Fruit fly (Drosophila melanogaster) whole organism, prepupa: ENCODE results near the gene Kpc1.

Experiments
- Blimp-1 ChIP-seq: fragments of 200-800 bp; sonication (Bioruptor generic); optimal IDR thresholded peaks from 3 replicates; lab custom pipeline; 2017; ENCODE audit warnings: missing biosample characterization, missing genetic modification characterization, mild to moderate bottlenecking, moderate library complexity, missing genetic modification reagents
- CG10631 ChIP-seq: fragments of 200-800 bp; sonication (Bioruptor generic); optimal IDR thresholded peaks from 2 replicates; lab custom pipeline; 2016; ENCODE audit warnings: missing biosample characterization, missing genetic modification characterization
- CG10669 ChIP-seq: fragments of 200-800 bp; sonication (Bioruptor generic); optimal IDR thresholded peaks from 3 replicates; lab custom pipeline; 2018; ENCODE audit warnings: missing biosample characterization, mild to moderate bottlenecking, missing genetic modification characterization, moderate library complexity
- CG11294 ChIP-seq: fragments of 200-800 bp; sonication (Bioruptor generic); IDR thresholded peaks from 2 replicates; pipeline ENCODE4 v1.3.6; 2022; ENCODE audit warnings: missing biosample characterization, missing genetic modification characterization
- CG11762 ChIP-seq: fragments of 200-800 bp; sonication (Bioruptor generic); optimal IDR thresholded peaks from 3 replicates; lab custom pipeline; 2016; ENCODE audit warnings: missing biosample characterization, missing genetic modification characterization; ENCODE audit not compliant: insufficient read depth
- CG15336 ChIP-seq: fragments of 200-800 bp; sonication (Bioruptor generic); IDR thresholded peaks from 2 replicates; pipeline ENCODE4 v1.3.6; 2022; ENCODE audit warnings: missing biosample characterization, missing genetic modification characterization
- CG1621 ChIP-seq: fragments of 200-800 bp; sonication (Bioruptor generic); optimal IDR thresholded peaks from 3 replicates; lab custom pipeline; 2018; ENCODE audit warnings: missing biosample characterization, mild to moderate bottlenecking, missing genetic modification characterization
- CG31627 ChIP-seq: fragments of 200-800 bp; sonication (Bioruptor generic); optimal IDR thresholded peaks from 3 replicates; lab custom pipeline; 2016; ENCODE audit warnings: missing biosample characterization, missing genetic modification characterization
- CG32006 ChIP-seq: fragments of 200-800 bp; sonication (Bioruptor generic); optimal IDR thresholded peaks from 3 replicates; lab custom pipeline; 2017; ENCODE audit warnings: missing biosample characterization, mild to moderate bottlenecking, missing genetic modification characterization
- CG3919 ChIP-seq: fragments of 200-800 bp; sonication (Bioruptor generic); optimal IDR thresholded peaks from 3 replicates; lab custom pipeline; 2016; ENCODE audit warnings: missing biosample characterization, missing genetic modification characterization
- CG4318 ChIP-seq: fragments of 200-800 bp; sonication (Bioruptor generic); optimal IDR thresholded peaks from 3 replicates; lab custom pipeline; 2017; ENCODE audit warnings: missing biosample characterization, mild to moderate bottlenecking, missing genetic modification characterization
- CG6163 ChIP-seq: fragments of 200-800 bp; sonication (Bioruptor generic); IDR thresholded peaks from 3 replicates; pipeline ENCODE4 v1.3.6; 2022; ENCODE audit warnings: missing biosample characterization, missing genetic modification characterization
- CG6808 ChIP-seq: fragments of 200-800 bp; sonication (Bioruptor generic); optimal IDR thresholded peaks from 3 replicates; lab custom pipeline; 2017; ENCODE audit warnings: missing biosample characterization, missing genetic modification characterization, mild to moderate bottlenecking, moderate library complexity, missing genetic modification reagents
- CG6854 ChIP-seq: fragments of 200-800 bp; sonication (Bioruptor generic); optimal IDR thresholded peaks from 2 replicates; lab custom pipeline; 2017; ENCODE audit warnings: missing biosample characterization, mild to moderate bottlenecking, missing genetic modification characterization
- CG7368 ChIP-seq: fragments of 200-800 bp; sonication (Bioruptor generic); optimal IDR thresholded peaks from 3 replicates; lab custom pipeline; 2016; ENCODE audit warnings: missing biosample characterization, missing genetic modification characterization
- CG8119 ChIP-seq: fragments of 200-800 bp; sonication (Bioruptor generic); IDR thresholded peaks from 3 replicates; pipeline ENCODE4 v1.3.6; 2022; ENCODE audit warnings: missing biosample characterization, missing genetic modification characterization
- CG8319 ChIP-seq: fragments of 200-800 bp; sonication (Bioruptor generic); optimal IDR thresholded peaks from 3 replicates; lab custom pipeline; 2016; ENCODE audit warnings: missing biosample characterization, missing genetic modification characterization
- CG8632 ChIP-seq: fragments of 200-800 bp; sonication (Bioruptor generic); optimal IDR thresholded peaks from 3 replicates; lab custom pipeline; 2016; ENCODE audit warnings: missing biosample characterization, missing genetic modification characterization
- CG9139 ChIP-seq: fragments of 200-800 bp; sonication (Bioruptor generic); optimal IDR thresholded peaks from 3 replicates; lab custom pipeline; 2017; ENCODE audit warnings: missing biosample characterization, mild to moderate bottlenecking, missing genetic modification characterization
- Eip75B ChIP-seq: fragments of 200-800 bp; sonication (Bioruptor generic); optimal IDR thresholded peaks from 3 replicates; lab custom pipeline; 2016; ENCODE audit warnings: missing biosample characterization, missing genetic modification characterization
- Eip78C ChIP-seq: fragments of 200-800 bp; sonication (Bioruptor generic); peaks from one replicate; lab custom pipeline; 2016; ENCODE audit warnings: missing biosample characterization, missing genetic modification characterization
- Eip93F ChIP-seq: fragments of 200-800 bp; sonication (Bioruptor generic); optimal IDR thresholded peaks from 2 replicates; lab custom pipeline; 2016; ENCODE audit warnings: missing biosample characterization, mild to moderate bottlenecking, missing genetic modification characterization
- Ets21C ChIP-seq: fragments of 200-800 bp; sonication (Bioruptor generic); optimal IDR thresholded peaks from 3 replicates; lab custom pipeline; 2016; ENCODE audit warnings: missing biosample characterization, missing genetic modification characterization
- Ets96B ChIP-seq: fragments of 200-800 bp; optimal IDR thresholded peaks from 2 replicates; lab custom pipeline; 2019; ENCODE audit warnings: missing biosample characterization, mild to moderate bottlenecking, missing genetic modification characterization, moderate library complexity
- Gug ChIP-seq: fragments of 200-800 bp; sonication (Bioruptor generic); IDR thresholded peaks from 2 replicates; pipeline ENCODE4 v1.3.6; 2022; ENCODE audit warnings: missing biosample characterization, missing genetic modification characterization
- Hr38 ChIP-seq: sonication (Bioruptor generic); optimal IDR thresholded peaks from 2 replicates; lab custom pipeline; 2016; ENCODE audit warnings: missing biosample characterization, missing genetic modification characterization
- Hr39 ChIP-seq: fragments of 200-800 bp; sonication (Bioruptor generic); optimal IDR thresholded peaks from 2 replicates; lab custom pipeline; 2016; ENCODE audit warnings: missing biosample characterization, missing genetic modification characterization
- Hr4 ChIP-seq: fragments of 200-800 bp; sonication (Bioruptor generic); optimal IDR thresholded peaks from 3 replicates; lab custom pipeline; 2016; ENCODE audit warnings: missing biosample characterization, missing genetic modification characterization
- Lpt ChIP-seq: fragments of 200-800 bp; sonication (Bioruptor generic); optimal IDR thresholded peaks from 3 replicates; lab custom pipeline; 2016; ENCODE audit warnings: missing biosample characterization, missing genetic modification characterization
- Met ChIP-seq: fragments of 200-800 bp; sonication (Bioruptor generic); optimal IDR thresholded peaks from 3 replicates; lab custom pipeline; 2016; ENCODE audit warnings: missing biosample characterization, missing genetic modification characterization
- OdsH ChIP-seq: fragments of 200-800 bp; sonication (Bioruptor generic); optimal IDR thresholded peaks from 3 replicates; lab custom pipeline; 2016; ENCODE audit warnings: missing biosample characterization, missing genetic modification characterization
- Sox102F ChIP-seq: fragments of 200-800 bp; sonication (Bioruptor generic); optimal IDR thresholded peaks from 2 replicates; lab custom pipeline; 2016; ENCODE audit warnings: missing biosample characterization, mild to moderate bottlenecking, missing genetic modification characterization
- Sox14 ChIP-seq: fragments of 200-800 bp; sonication (Bioruptor generic); optimal IDR thresholded peaks from 3 replicates; lab custom pipeline; 2016; ENCODE audit warnings: missing biosample characterization, missing genetic modification characterization
- Sox15 ChIP-seq: fragments of 200-800 bp; sonication (Bioruptor generic); optimal IDR thresholded peaks from 3 replicates; lab custom pipeline; 2016; ENCODE audit warnings: missing biosample characterization, missing genetic modification characterization
- achi ChIP-seq: fragments of 200-800 bp; sonication (Bioruptor generic); optimal IDR thresholded peaks from 3 replicates; lab custom pipeline; 2016; ENCODE audit warnings: missing biosample characterization, missing genetic modification characterization
- acj6 ChIP-seq: fragments of 200-800 bp; sonication (Bioruptor generic); optimal IDR thresholded peaks from 3 replicates; lab custom pipeline; 2016; ENCODE audit warnings: missing biosample characterization, missing genetic modification characterization
- cyc ChIP-seq: fragments of 200-800 bp; sonication (Bioruptor generic); optimal IDR thresholded peaks from 3 replicates; lab custom pipeline; 2016; ENCODE audit warnings: missing biosample characterization, missing genetic modification characterization
- dsx ChIP-seq: fragments of 200-800 bp; optimal IDR thresholded peaks from 3 replicates; lab custom pipeline; 2019; ENCODE audit warnings: missing biosample characterization, mild to moderate bottlenecking, missing genetic modification characterization, moderate library complexity; ENCODE audit not compliant: poor library complexity, severe bottlenecking
- eg ChIP-seq: fragments of 200-800 bp; sonication (Bioruptor generic); IDR thresholded peaks from 3 replicates; pipeline ENCODE4 v1.3.6; 2022; ENCODE audit warnings: missing biosample characterization, missing genetic modification characterization
- esn ChIP-seq: fragments of 200-800 bp; sonication (Bioruptor generic); optimal IDR thresholded peaks from 2 replicates; lab custom pipeline; 2016; ENCODE audit warnings: missing biosample characterization, mild to moderate bottlenecking, missing genetic modification characterization, moderate library complexity
- fd59A ChIP-seq: fragments of 200-800 bp; sonication (Bioruptor generic); optimal IDR thresholded peaks from 2 replicates; lab custom pipeline; 2017; ENCODE audit warnings: missing biosample characterization, mild to moderate bottlenecking, missing genetic modification characterization, missing genetic modification reagents
- fd85E ChIP-seq: fragments of 200-800 bp; sonication (Bioruptor generic); optimal IDR thresholded peaks from 3 replicates; lab custom pipeline; 2016; ENCODE audit warnings: missing biosample characterization, missing genetic modification characterization
- fkh ChIP-seq: fragments of 200-800 bp; sonication (Bioruptor generic); optimal IDR thresholded peaks from 3 replicates; lab custom pipeline; 2017; ENCODE audit warnings: missing biosample characterization, mild to moderate bottlenecking, missing genetic modification characterization, moderate library complexity
- lz ChIP-seq: fragments of 200-800 bp; sonication (Bioruptor generic); optimal IDR thresholded peaks from 3 replicates; lab custom pipeline; 2016; ENCODE audit warnings: missing biosample characterization, missing genetic modification characterization
- pdm3 ChIP-seq: fragments of 200-800 bp; sonication (Bioruptor generic); optimal IDR thresholded peaks from 3 replicates; lab custom pipeline; 2016; ENCODE audit warnings: missing biosample characterization, missing genetic modification characterization
- spab ChIP-seq: fragments of 200-800 bp; sonication (Bioruptor generic); optimal IDR thresholded peaks from 2 replicates; lab custom pipeline; 2017; ENCODE audit warnings: missing biosample characterization, mild to moderate bottlenecking, missing genetic modification characterization, missing genetic modification reagents
- topi ChIP-seq: fragments of 200-800 bp; sonication (Bioruptor generic); optimal IDR thresholded peaks from 3 replicates; lab custom pipeline; 2016; ENCODE audit warnings: missing biosample characterization, missing genetic modification characterization
- vri ChIP-seq: fragments of 200-800 bp; sonication (Bioruptor generic); optimal IDR thresholded peaks from 3 replicates; lab custom pipeline; 2016; ENCODE audit warnings: missing biosample characterization, mild to moderate bottlenecking, missing genetic modification characterization

The Kpc1 gene

dm6 chr3R:15230285-15230684 is 34.3 kb upstream of the Kpc1 start, which contains the start of gene CG34316:
Gene CG34316, plus strand, starts transcription at chr3R:15230585.
- TF ChIP-seq OdsH (GFP tag; lab: Kevin White, UChicago) (no peak), CG15336 (GFP tag; lab: Robert Waterston, UW) (no peak), Sox14 (no peak), Blimp-1 (no peak), CG11762 (GFP tag; lab: Kevin White, UChicago) (no peak), esn (GFP tag; lab: Kevin White, UChicago) (no peak), Eip78C (GFP tag; lab: Kevin White, UChicago) (no peak), Lpt (GFP tag; lab: Kevin White, UChicago) (no peak), CG31627 (GFP tag; lab: Kevin White, UChicago) (no peak), CG11294 (GFP tag; lab: Robert Waterston, UW) (no peak), achi (no peak), CG1621 (no peak)

dm6 chr3R:15229329-15229876 is 33.4 kb upstream of the Kpc1 start, which contains the start of the genes Art3 and mRpS10:
Gene Art3, minus strand, starts transcription at chr3R:15229408.
Gene mRpS10, plus strand, starts transcription at chr3R:15229665.
- peak; percentile 100 for TF ChIP-seq lz (GFP tag; lab: Kevin White, UChicago)
- TF ChIP-seq Hr39 = peak; percentile 100
- peak; percentile 100 for TF ChIP-seq CG4318
- TF ChIP-seq Ets96B (tag; lab: Kevin White, UChicago) = peak; percentile 100
- TF ChIP-seq Eip78C (GFP tag; lab: Kevin White, UChicago) = peak; percentile 100
- TF ChIP-seq CG3919 (GFP tag; lab: Kevin White, UChicago) = peak; percentile 100
- TF ChIP-seq CG11762 (GFP tag; lab: Kevin White, UChicago) = peak; percentile 100
- TF ChIP-seq Eip75B (GFP tag; lab: Kevin White, UChicago) = peak; percentile 100
- TF ChIP-seq CG1621 = peak; percentile 99
- TF ChIP-seq vri (GFP tag; lab: Kevin White, UChicago) = peak; percentile 99
- peak; percentile 100 for TF ChIP-seq Met
- peak; percentile 100 for TF ChIP-seq CG10669 (GFP tag; lab: Kevin White, UChicago)
- TF ChIP-seq CG6854 (GFP tag; lab: Kevin White, UChicago) = peak; percentile 99
- TF ChIP-seq dsx = peak; percentile 99
- TF ChIP-seq CG32006 (GFP tag; lab: Kevin White, UChicago) = peak; percentile 100
- TF ChIP-seq Hr4 (GFP tag; lab: Kevin White, UChicago) = peak; percentile 100
- peak; percentile 100 for TF ChIP-seq CG15336 (GFP tag; lab: Robert Waterston, UW)
- TF ChIP-seq esn (GFP tag; lab: Kevin White, UChicago) = peak; percentile 100
- TF ChIP-seq Lpt (GFP tag; lab: Kevin White, UChicago) = peak; percentile 100
- peak; percentile 100 for TF ChIP-seq CG8319 (GFP tag; lab: Kevin White, UChicago)
- peak; percentile 100 for TF ChIP-seq Ets21C
- peak; percentile 98 for TF ChIP-seq Eip93F
- peak; percentile 100 for TF ChIP-seq Sox15 (GFP tag; lab: Kevin White, UChicago)
- TF ChIP-seq topi = peak; percentile 100
- TF ChIP-seq cyc (GFP tag; lab: Kevin White, UChicago) = peak; percentile 100
- TF ChIP-seq pdm3 (GFP tag; lab: Kevin White, UChicago) = peak; percentile 100
- peak; percentile 98 for TF ChIP-seq fd85E
- TF ChIP-seq CG7368 (GFP tag; lab: Kevin White, UChicago) = peak; percentile 100
- TF ChIP-seq CG8632 (GFP tag; lab: Kevin White, UChicago) = peak; percentile 100
- peak; percentile 100 for TF ChIP-seq spab (GFP tag; lab: Kevin White, UChicago)
- TF ChIP-seq CG8119 (GFP tag; lab: Robert Waterston, UW) = peak; percentile 100
- peak; percentile 99 for TF ChIP-seq achi
- TF ChIP-seq fd59A (GFP tag; lab: Kevin White, UChicago) = peak; percentile 100
- TF ChIP-seq Hr38 (GFP tag; lab: Kevin White, UChicago) = peak; percentile 96
- TF ChIP-seq CG11294 (GFP tag; lab: Robert Waterston, UW) = peak; percentile 100
- peak; percentile 100 for TF ChIP-seq eg
- peak; percentile 100 for TF ChIP-seq CG6163 (GFP tag; lab: Robert Waterston, UW)
- TF ChIP-seq CG10631 (GFP tag; lab: Kevin White, UChicago) = peak; percentile 100
- peak; percentile 97 for TF ChIP-seq fkh (GFP tag; lab: Kevin White, UChicago)
- peak; percentile 99 for TF ChIP-seq Sox102F (GFP tag; lab: Kevin White, UChicago)
- TF ChIP-seq CG9139 (GFP tag; lab: Kevin White, UChicago) = peak; percentile 99
- peak; percentile 100 for TF ChIP-seq acj6 (GFP tag; lab: Kevin White, UChicago)
- TF ChIP-seq CG6808 (GFP tag; lab: Kevin White, UChicago) = peak; percentile 99
- TF ChIP-seq Gug (GFP tag; lab: Robert Waterston, UW) = peak; percentile 100
- TF ChIP-seq CG31627 (GFP tag; lab: Kevin White, UChicago) = peak; percentile 100
